Fruit fly (Drosophila melanogaster) Kc167 (cell line): ENCODE results near the gene zen2.

Experiments used
- h ChIP-seq: fragments of >200 bp; optimal IDR thresholded peaks from 3 replicates; lab custom pipeline; 2018; ENCODE audit warnings: missing external identifiers
- insv ChIP-seq: fragments of >200 bp; optimal IDR thresholded peaks from 3 replicates; lab custom pipeline; 2018; ENCODE audit warnings: missing external identifiers
- psq ChIP-seq: fragments of >200 bp; optimal IDR thresholded peaks from 2 replicates; lab custom pipeline; 2017; ENCODE audit warnings: missing external identifiers

dm6 chr3R:6762188-6762643, 18.3 kb upstream of the zen2 start, which contains the start of gene Ama:
- TF ChIP-seq psq (no peak), insv (lab: Kevin White, UChicago) (no peak), h (lab: Kevin White, UChicago) (no peak)
